Fruit fly (Drosophila melanogaster): ENCODE data around the gene TwdlZ.

- TF ChIP-seq CG16863 (GFP tag; optimal IDR thresholded peaks at IDR 0.05) (peak; percentile 43), kay (GFP tag; optimal IDR thresholded peaks at IDR 0.05) (peak; percentile 64), CG10565 (GFP tag; optimal IDR thresholded peaks at IDR 0.05) (no peak), CG7928 (GFP tag; optimal IDR thresholded peaks at IDR 0.05) (no peak), CG10321 (GFP tag; IDR thresholded peaks at IDR 0.05) (no peak)
Observed at dm6 chrX:16772882-16773827, 35.2 kb downstream of the TwdlZ start.

Data from whole organism, embryonic.